Fruit fly (Drosophila melanogaster): ENCODE results near the gene CG31633.
A peak's percentile ranks its signal among the peaks of the same experiment; 100 is the strongest.

Gene CG31633

DNA sequence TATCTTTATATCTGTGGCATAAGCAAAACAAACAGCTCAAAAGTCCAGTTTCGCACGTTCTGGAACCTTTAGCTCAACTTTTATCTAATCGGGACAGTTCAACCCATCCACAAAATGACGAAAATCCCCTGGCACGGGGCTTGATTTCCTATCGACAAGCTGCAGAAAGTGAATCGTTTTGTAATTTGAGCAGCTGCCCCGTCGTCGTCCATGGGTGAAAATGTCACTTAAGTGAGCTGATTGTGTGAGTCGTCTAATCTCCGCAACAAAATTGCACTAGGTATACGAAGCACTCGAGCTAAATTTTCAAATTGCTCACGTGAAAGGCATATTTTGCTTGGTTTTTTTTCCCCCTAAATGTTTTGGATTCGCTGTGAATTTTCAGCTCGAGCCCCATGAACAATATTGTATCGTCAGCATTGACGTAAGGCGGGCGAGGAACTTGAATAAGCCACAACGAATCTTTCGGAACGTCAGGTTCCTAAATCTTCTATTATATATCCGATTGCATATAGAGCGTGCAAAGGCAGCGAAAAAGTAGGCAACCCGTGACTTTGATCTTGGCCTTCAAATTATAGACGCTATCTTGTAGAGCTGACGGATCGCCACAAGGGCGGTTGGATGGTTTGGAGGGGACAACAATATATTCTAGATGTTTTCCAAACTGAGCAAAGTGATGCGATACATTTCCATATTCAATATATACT, 41.7 kb downstream of the CG31633 start:
- TF ChIP-seq CG34367 (tag; optimal IDR thresholded peaks at IDR 0.05) = no peak

DNA sequence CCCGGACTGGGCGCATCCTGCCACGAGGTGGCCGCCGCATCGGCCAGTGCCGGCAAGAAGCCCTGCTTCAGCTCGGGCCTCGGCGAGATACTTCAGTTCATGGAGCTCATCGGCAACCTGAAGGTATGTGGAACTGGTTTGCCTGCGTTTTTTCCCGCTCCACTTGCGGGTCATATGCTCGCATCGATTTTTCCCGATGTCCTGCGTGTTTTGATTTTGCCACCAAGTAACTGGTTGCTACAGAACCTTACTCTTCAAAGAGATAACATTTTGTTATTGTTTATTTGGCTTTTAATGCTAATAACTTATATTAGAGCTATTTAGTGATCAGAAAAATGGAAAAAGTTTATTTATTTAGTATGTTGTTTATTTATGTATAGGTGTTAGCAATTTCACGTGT, 43.0 kb downstream of the CG31633 start:
- TF ChIP-seq CG9948 (tag; optimal IDR thresholded peaks at IDR 0.05) = no peak
- TF ChIP-seq gl (tag; optimal IDR thresholded peaks at IDR 0.05) = no peak
- no peak for TF ChIP-seq Pif1B (GFP tag; optimal IDR thresholded peaks at IDR 0.05)
- TF ChIP-seq CG32121 (GFP tag; IDR thresholded peaks at IDR 0.05) = no peak
- TF ChIP-seq CG4496 (GFP tag; IDR thresholded peaks at IDR 0.05) = no peak
- no peak for TF ChIP-seq CG13204 (GFP tag; optimal IDR thresholded peaks at IDR 0.05)
- no peak for TF ChIP-seq Ets98B (GFP tag; IDR thresholded peaks at IDR 0.05)
- TF ChIP-seq CG15710 (tag; optimal IDR thresholded peaks at IDR 0.05) = no peak
- TF ChIP-seq Snoo (tag; optimal IDR thresholded peaks at IDR 0.05) = no peak
- TF ChIP-seq fd96Ca (GFP tag; IDR thresholded peaks at IDR 0.05) = no peak
- no peak for TF ChIP-seq CG17806 (tag; optimal IDR thresholded peaks at IDR 0.05)

DNA sequence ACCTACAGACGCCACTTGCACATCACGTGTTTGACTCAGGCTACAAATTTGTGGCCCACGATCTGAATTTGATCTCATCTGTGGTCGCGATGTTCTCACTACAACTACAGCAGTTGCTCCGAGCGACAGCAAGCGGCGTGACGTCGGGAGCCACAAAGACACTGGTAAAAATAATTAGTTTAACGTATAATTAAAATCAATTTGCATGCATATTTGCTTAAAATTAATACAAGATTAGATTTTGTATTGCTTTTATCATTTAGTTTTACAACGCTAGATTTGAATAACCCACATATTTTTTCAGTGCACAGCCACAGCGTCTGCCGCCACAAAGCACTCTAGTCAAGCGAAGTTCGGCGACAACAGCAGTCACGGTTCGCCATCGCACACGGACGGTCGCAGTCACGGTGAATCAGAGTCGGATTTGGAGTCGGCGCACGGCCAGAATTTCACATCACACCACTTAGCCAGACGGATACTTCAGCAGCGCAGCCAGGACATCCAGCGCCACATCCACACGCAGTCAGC, 43.6 kb downstream of the CG31633 start:
- TF ChIP-seq EcR (GFP tag; optimal IDR thresholded peaks at IDR 0.05) (peak; percentile 87), CG13204 (GFP tag; optimal IDR thresholded peaks at IDR 0.05) (peak; percentile 100), Snoo (tag; optimal IDR thresholded peaks at IDR 0.05) (peak; percentile 100), CG8301 (tag; optimal IDR thresholded peaks at IDR 0.05) (peak; percentile 100), CG14655 (GFP tag; optimal IDR thresholded peaks at IDR 0.05) (peak; percentile 100), CG32121 (GFP tag; IDR thresholded peaks at IDR 0.05) (peak; percentile 100), CG10348 (GFP tag; IDR thresholded peaks at IDR 0.05) (peak; percentile 100), rn (GFP tag; IDR thresholded peaks at IDR 0.05) (peak; percentile 100), Pif1B (GFP tag; optimal IDR thresholded peaks at IDR 0.05) (peak; percentile 100), gl (tag; optimal IDR thresholded peaks at IDR 0.05) (peak; percentile 100), D1 (tag; optimal IDR thresholded peaks at IDR 0.05) (peak; percentile 100), CG9948 (tag; optimal IDR thresholded peaks at IDR 0.05) (peak; percentile 100), CG4496 (GFP tag; IDR thresholded peaks at IDR 0.05) (peak; percentile 100), CG34367 (tag; optimal IDR thresholded peaks at IDR 0.05) (peak; percentile 100), Ets98B (GFP tag; IDR thresholded peaks at IDR 0.05) (peak; percentile 100), CG15710 (tag; optimal IDR thresholded peaks at IDR 0.05) (peak; percentile 100), CG8159 (tag; optimal IDR thresholded peaks at IDR 0.05) (peak; percentile 100), Pif1A (GFP tag; optimal IDR thresholded peaks at IDR 0.05) (peak; percentile 100), CG12605 (GFP tag; IDR thresholded peaks at IDR 0.05) (peak; percentile 100), fd96Ca (GFP tag; IDR thresholded peaks at IDR 0.05) (peak; percentile 100), CG17806 (tag; optimal IDR thresholded peaks at IDR 0.05) (peak; percentile 100)

DNA sequence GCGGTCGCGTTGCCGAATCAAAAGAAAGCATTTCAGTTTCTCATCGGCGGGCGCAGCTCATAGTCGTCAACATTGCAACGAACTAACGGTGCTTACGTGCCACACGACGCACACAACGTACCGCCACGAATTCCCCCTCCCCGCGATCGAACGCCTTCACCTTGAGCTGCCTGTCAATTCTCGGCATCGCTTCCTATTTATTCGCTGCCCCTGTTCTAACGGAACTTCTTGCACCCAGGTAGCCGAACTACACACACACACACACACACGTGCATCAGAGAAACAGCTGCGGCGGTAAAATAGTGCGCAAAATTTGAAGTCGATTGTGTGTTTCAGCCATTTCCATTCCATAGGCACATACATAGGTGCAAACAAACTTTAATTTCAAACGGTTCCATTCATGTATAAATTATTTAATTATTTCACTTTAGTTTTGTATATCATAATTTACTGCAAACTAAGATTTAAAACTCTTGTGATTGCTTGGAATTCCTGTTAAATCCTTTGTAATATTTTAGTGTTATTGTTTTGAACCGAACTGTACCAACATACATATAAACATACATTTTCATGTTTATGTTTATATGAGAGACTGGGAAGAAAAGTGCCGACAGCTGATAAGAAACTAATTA, 44.6 kb downstream of the CG31633 start:
- TF ChIP-seq CG10348 (GFP tag; IDR thresholded peaks at IDR 0.05) = no peak
- peak; percentile 12 for TF ChIP-seq CG14655 (GFP tag; optimal IDR thresholded peaks at IDR 0.05)
- no peak for TF ChIP-seq CG17806 (tag; optimal IDR thresholded peaks at IDR 0.05)
- TF ChIP-seq CG9948 (tag; optimal IDR thresholded peaks at IDR 0.05) = no peak
- TF ChIP-seq fd96Ca (GFP tag; IDR thresholded peaks at IDR 0.05) = 0 out of 3 replicates have a peak, but pooled peaks have one; percentile 12
- no peak for TF ChIP-seq Snoo (tag; optimal IDR thresholded peaks at IDR 0.05)
- peak; percentile 13 for TF ChIP-seq CG8301 (tag; optimal IDR thresholded peaks at IDR 0.05)

DNA sequence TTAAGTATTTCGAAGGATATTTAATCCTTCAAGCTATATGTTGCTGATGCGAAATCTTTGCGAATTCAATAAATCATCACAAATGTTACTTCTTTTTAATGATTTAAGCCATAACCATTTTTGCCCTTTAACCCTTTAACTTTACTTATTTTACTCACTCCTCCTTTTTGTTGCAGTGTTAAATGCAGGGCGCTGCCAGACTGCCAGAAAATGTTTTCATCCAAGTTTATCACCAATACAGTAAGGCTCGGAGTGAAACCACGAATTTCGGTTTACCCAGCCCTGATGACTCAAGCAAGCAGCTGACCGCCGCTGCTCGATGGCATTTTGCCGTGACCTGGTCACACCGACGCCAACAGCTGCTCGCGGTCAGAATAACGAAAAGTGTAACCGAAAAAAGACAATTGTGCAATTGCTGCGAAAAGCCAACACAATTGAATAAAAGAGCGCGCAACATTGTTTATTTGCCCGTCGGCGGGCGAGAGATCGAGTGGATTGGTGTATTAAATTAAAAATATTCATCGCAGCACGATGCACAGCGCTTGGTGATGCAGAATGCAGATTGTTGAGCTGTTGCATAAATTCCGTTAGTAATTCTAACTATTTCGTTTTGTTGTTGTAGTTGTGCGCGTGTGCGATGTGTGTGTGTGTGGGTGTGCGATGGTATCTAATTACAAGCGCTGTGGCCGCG, 45.3 kb downstream of the CG31633 start, which contains the start of gene CG11050:
TSS of gene CG11050 (plus strand) at position 329 of the 691 bp plus-strand sequence.
- peak; percentile 89 for TF ChIP-seq CG4496 (GFP tag; IDR thresholded peaks at IDR 0.05)
- peak; percentile 7 for TF ChIP-seq Pif1A (GFP tag; optimal IDR thresholded peaks at IDR 0.05)
- TF ChIP-seq Pif1B (GFP tag; optimal IDR thresholded peaks at IDR 0.05) = peak; percentile 35
- TF ChIP-seq CG17806 (tag; optimal IDR thresholded peaks at IDR 0.05) = peak; percentile 58
- no peak for TF ChIP-seq gl (tag; optimal IDR thresholded peaks at IDR 0.05)
- TF ChIP-seq D1 (tag; optimal IDR thresholded peaks at IDR 0.05) = peak; percentile 30
- no peak for TF ChIP-seq EcR (GFP tag; optimal IDR thresholded peaks at IDR 0.05)
- TF ChIP-seq Ets98B (GFP tag; IDR thresholded peaks at IDR 0.05) = peak; percentile 77
- TF ChIP-seq fd96Ca (GFP tag; IDR thresholded peaks at IDR 0.05) = peak; percentile 61; the same call in 2 of the 3 replicates
- peak; percentile 68 for TF ChIP-seq CG8301 (tag; optimal IDR thresholded peaks at IDR 0.05)
- TF ChIP-seq CG34367 (tag; optimal IDR thresholded peaks at IDR 0.05) = peak; percentile 54
- TF ChIP-seq Snoo (tag; optimal IDR thresholded peaks at IDR 0.05) = peak; percentile 58
- TF ChIP-seq CG10348 (GFP tag; IDR thresholded peaks at IDR 0.05) = no peak
- peak; percentile 22 for TF ChIP-seq CG9948 (tag; optimal IDR thresholded peaks at IDR 0.05)
- TF ChIP-seq CG32121 (GFP tag; IDR thresholded peaks at IDR 0.05) = peak; percentile 77
- no peak for TF ChIP-seq CG13204 (GFP tag; optimal IDR thresholded peaks at IDR 0.05)
- peak; percentile 50 for TF ChIP-seq CG8159 (tag; optimal IDR thresholded peaks at IDR 0.05)
- peak; percentile 37 for TF ChIP-seq rn (GFP tag; IDR thresholded peaks at IDR 0.05)
- peak; percentile 66 for TF ChIP-seq CG14655 (GFP tag; optimal IDR thresholded peaks at IDR 0.05)
- TF ChIP-seq CG15710 (tag; optimal IDR thresholded peaks at IDR 0.05) = peak; percentile 19
- TF ChIP-seq CG12605 (GFP tag; IDR thresholded peaks at IDR 0.05) = peak; percentile 76

Data from whole organism, pupa.